Fruit fly (Drosophila melanogaster) Kc167 (cell line): ENCODE results near the gene CG15894.

Experiments used
- Myc ChIP-seq: fragments of >200 bp; optimal IDR thresholded peaks from 2 replicates; lab custom pipeline; 2017; ENCODE audit warnings: missing external identifiers
- Sin3A ChIP-seq: fragments of >200 bp; optimal IDR thresholded peaks from 2 replicates; lab custom pipeline; 2018; ENCODE audit warnings: missing external identifiers
- h ChIP-seq: fragments of >200 bp; optimal IDR thresholded peaks from 3 replicates; lab custom pipeline; 2018; ENCODE audit warnings: missing external identifiers
- insv ChIP-seq: fragments of >200 bp; optimal IDR thresholded peaks from 3 replicates; lab custom pipeline; 2018; ENCODE audit warnings: missing external identifiers
- psq ChIP-seq: fragments of >200 bp; optimal IDR thresholded peaks from 2 replicates; lab custom pipeline; 2017; ENCODE audit warnings: missing external identifiers
- ttk ChIP-seq: sonication (Bioruptor generic); optimal IDR thresholded peaks from 2 replicates; lab custom pipeline; 2017; ENCODE audit warnings: missing external identifiers

CG15894 gene

DNA sequence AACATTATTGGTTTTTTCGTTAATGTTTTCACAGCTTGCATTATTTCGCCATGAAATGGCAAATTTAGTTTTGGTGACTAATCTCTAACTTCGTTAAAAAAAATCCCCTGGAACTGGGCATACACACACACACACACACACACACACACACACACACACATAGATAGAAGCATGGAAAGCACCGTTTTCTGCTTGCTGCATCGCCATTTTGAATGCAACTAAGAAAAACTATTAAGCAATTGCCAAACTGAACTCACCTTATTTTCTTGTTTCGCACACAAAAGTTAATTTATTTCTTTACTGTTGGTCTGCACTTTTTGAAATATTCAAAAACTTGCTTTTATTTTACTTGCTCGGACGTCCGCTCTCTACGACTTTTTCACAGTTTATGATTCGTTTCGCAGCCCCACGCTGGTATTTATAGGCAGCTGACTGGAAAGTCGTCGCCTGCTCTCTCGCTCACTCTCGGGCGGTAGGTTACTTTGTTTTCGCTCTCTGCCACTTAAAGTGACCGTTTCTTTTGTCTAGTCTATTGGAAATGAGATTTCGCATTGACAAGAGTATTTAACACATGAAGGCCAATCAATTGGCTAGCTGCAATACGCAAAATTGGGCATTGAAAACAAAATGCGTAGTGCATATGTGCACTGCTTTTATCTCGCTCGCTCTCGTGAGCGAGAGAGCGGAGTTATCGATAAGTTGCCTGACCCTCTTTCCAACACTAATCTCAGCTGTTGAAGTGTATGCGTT, 30.0 kb upstream of the CG15894 start:
- no peak for TF ChIP-seq ttk (lab: Kevin White, UChicago)
- TF ChIP-seq Myc = no peak
- no peak for TF ChIP-seq insv (lab: Kevin White, UChicago)
- no peak for TF ChIP-seq h (lab: Kevin White, UChicago)
- TF ChIP-seq Sin3A (lab: Kevin White, UChicago) = no peak
- TF ChIP-seq psq = no peak

DNA sequence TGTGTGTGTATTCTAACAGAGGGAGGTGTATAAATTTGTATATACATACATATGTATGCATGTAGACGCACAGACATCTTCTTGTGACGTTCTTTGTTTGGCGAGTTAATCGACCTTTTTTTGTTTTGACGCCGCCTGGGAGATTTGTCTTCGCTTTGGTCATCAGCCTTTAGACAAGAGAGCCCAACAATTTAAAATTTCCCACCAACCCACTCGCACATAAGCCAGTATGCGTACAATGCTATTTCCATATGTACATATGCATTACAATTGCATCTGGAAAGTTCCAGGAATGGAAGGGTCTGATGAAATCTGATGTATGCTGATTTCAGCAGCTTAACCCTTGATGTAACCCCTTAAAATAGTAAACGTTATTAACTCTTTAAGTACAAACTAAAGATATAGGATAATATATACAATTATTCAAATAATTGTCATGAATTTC, 29.4 kb upstream of the CG15894 start, which contains the start of gene Ubi-p5E:
Gene Ubi-p5E (minus strand): TSS at position 19 of the 445 bp plus-strand sequence.
- TF ChIP-seq ttk (lab: Kevin White, UChicago) (no peak), Sin3A (lab: Kevin White, UChicago) (no peak), psq (no peak), h (lab: Kevin White, UChicago) (no peak), Myc (no peak), insv (lab: Kevin White, UChicago) (no peak)

DNA sequence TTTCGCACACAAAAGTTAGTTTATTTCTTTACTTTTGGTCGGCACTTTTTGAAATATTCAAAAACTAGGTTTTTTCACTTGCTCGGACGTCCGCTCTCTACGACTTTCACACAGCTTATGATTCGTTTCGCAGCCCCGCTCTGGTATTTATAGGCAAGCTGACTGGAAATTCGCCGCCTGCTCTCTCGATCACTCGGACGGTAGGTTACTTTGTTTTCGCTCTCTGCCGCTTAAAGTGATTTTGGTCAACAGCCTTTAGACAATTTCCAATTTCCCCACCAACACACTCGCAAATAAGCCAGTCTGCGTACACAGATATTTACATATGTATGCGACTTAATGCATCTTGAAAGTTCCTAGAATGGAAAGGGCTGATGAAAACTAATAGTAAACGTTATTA, 25.5 kb upstream of the CG15894 start, which contains the start of gene CG11700:
Gene CG11700 (minus strand): TSS at position 106 of the 400 bp plus-strand sequence.
- TF ChIP-seq insv (lab: Kevin White, UChicago) = no peak
- no peak for TF ChIP-seq psq
- no peak for TF ChIP-seq Myc
- TF ChIP-seq Sin3A (lab: Kevin White, UChicago) = no peak

DNA sequence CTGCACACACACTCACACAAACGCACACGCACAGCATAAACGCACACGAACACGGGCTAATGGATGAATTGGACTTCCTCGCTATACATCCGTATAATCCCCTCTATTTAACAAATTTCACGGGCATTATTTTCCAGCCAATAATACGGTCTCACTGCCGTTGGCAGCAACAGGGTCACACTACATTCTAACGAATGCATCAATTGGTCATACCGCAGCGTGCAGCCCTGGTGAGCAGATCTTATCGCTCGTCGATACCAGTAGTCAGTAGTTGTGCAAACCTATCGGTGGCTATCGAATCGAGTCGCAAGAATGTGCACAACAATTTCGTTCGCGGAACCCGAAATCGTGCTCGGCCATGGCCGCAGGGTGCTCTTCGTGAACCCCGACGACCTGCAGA, 21.2 kb upstream of the CG15894 start, which contains the start of the genes Top3beta and wuho:
Gene Top3beta (minus strand): TSS at position 149 of the 400 bp plus-strand sequence.
Gene wuho (plus strand): TSS at position 259 of the 400 bp plus-strand sequence.
- TF ChIP-seq insv (lab: Kevin White, UChicago) (no peak), Sin3A (lab: Kevin White, UChicago) (no peak), ttk (lab: Kevin White, UChicago) (no peak), Myc (no peak), psq (no peak), h (lab: Kevin White, UChicago) (no peak)

DNA sequence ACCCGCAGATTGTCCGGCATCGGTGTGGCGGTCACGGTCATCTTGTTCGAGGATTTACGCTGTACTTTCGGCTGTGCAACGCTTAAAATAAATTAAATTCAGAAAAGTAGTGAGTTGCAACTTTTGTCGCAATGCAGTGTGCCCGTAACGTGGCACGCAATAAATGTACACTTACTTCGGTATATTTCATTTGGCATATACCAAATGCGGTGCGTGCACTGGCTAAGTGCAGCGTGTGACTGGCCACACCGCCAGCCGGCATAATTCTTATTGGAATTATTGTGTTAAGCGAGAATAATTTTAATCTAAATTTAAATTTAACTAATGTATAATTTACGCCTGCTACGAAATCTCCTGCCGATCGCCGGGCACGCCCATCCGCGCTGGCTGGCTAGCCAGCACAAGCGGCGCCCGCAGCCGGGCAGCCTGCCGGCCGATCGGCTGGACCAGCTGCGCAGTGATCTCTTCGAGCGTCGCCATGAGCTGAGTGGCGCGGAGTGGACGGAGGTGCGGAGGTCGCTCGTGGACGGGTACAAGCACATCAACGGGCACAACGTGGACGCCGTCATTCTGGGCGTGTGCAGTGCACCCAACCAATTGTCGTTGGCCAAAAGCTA, 17.8 kb upstream of the CG15894 start, which contains the start of the genes Rpt4 and mldr:
Gene Rpt4 (minus strand): TSS at position 163 of the 617 bp plus-strand sequence.
Gene mldr (plus strand): TSS at position 221 of the 617 bp plus-strand sequence.
- no peak for TF ChIP-seq ttk (lab: Kevin White, UChicago)
- peak; percentile 98 for TF ChIP-seq insv (lab: Kevin White, UChicago)

DNA sequence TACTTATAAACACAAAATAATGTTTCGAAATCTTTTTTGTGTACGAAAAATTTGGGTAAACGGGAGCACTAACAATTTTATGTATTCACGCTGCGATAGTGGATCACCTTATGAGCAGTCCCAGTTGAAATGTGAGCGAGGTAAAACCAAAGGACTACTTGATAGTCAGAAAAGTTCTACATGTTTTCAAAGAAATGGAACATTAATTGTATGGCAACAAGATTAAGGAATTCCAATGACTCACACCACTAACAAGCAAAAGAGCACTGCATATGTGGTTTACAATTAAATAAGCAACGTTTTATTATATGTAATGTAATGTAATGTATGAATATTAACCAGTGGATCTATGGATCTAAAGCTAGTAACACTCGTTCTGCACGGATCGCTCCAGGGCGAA, 14.8 kb upstream of the CG15894 start, which contains the start of gene CG15892:
Gene CG15892 (minus strand): TSS at position 101 of the 400 bp plus-strand sequence.
- TF ChIP-seq insv (lab: Kevin White, UChicago) (no peak), Sin3A (lab: Kevin White, UChicago) (no peak), ttk (lab: Kevin White, UChicago) (no peak), h (lab: Kevin White, UChicago) (no peak), psq (no peak), Myc (no peak)

DNA sequence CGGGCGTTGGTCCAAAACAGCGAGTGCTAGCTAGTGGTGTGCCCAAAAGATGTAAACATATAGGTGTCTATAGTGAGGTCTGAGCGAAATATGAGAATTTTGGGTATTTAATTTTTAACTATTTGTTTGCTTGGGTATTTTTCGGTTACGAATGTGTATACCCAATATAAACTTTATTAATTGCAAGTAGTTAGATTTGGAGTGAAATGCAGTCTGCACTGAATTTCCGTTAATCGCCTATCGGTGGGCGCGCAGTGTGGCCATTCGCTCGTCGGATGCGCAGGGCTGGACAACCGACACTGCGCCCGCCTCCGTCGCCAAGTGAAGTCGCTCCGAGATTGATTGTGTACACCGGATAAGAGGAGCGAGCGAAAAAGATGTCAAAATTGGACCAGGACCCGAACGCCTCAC, 13.9 kb upstream of the CG15894 start, which contains the start of the genes CG15891 and CG3815:
Gene CG15891 (minus strand): TSS at position 217 of the 411 bp plus-strand sequence.
Gene CG3815 (plus strand): TSS at position 261 of the 411 bp plus-strand sequence.
- TF ChIP-seq Myc (no peak), psq (no peak), Sin3A (lab: Kevin White, UChicago) (no peak), h (lab: Kevin White, UChicago) (no peak), insv (lab: Kevin White, UChicago) (no peak), ttk (lab: Kevin White, UChicago) (no peak)

DNA sequence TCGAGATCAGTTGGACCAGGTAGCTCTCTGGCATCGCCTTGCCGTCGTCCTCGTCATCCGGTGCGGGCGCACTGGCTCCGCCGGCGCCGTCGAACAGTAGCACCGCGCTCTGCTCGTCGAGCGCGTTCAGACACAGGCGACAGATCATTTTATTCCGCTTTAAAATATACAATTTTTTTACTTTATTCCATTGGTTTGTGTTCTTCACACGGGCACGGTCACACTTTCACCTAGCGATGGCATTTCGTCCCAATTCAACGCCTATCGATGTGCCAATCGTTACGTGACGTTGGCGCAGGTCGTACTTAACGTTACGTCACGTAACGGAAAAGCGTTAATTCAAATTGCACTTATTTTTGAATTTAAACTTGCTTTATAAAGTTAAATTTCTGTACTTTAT, 8.0 kb upstream of the CG15894 start, which contains the start of gene CG12219:
Gene CG12219 (minus strand): TSS at position 234 of the 400 bp plus-strand sequence.
- TF ChIP-seq Sin3A (lab: Kevin White, UChicago) = no peak
- no peak for TF ChIP-seq insv (lab: Kevin White, UChicago)
- TF ChIP-seq h (lab: Kevin White, UChicago) = no peak
- TF ChIP-seq Myc = no peak
- TF ChIP-seq ttk (lab: Kevin White, UChicago) = no peak
- TF ChIP-seq psq = no peak

DNA sequence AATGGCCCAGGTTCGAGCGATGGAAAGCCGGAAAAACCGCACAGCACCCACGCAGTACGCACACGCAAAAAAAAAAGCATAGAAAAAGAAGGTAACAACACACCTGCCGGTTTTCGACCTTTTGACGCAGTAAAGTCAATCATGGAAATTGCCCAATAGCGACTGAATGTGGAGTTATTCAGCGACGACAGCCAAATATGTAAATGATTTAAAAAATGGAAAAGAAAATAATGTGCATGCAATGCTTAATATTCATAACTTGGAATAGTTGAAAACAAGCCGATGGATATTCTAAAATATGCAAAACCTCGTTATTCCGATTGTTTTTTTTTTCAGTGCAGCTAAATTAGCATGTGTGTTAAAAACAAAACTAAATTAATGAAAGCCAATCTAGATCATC, 5.8 kb upstream of the CG15894 start:
- TF ChIP-seq psq (no peak), Myc (no peak), insv (lab: Kevin White, UChicago) (no peak), Sin3A (lab: Kevin White, UChicago) (no peak)

DNA sequence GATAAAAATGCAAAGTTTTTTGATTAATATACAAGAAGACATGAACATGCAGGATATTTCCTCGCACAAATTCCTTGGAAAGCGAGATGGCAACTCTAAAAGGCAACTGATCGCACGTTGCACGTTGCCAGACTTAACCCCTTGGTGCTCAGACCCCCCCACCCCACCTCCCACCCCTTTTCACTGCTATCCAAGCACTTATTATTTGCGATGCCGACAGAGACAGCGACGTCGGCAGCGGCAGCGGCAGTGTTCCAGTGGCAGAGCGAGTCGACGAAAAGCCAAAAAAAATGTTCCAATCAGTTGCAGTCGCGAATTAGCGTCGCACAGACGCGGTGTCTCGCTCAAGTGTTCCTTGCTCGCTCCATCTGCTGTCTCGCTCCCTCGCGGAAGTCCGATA, 5.3 kb upstream of the CG15894 start, which contains the start of gene CG3823:
Gene CG3823 (plus strand): TSS at position 301 of the 400 bp plus-strand sequence.
- no peak for TF ChIP-seq insv (lab: Kevin White, UChicago)
- TF ChIP-seq psq = no peak
- TF ChIP-seq ttk (lab: Kevin White, UChicago) = no peak
- TF ChIP-seq h (lab: Kevin White, UChicago) = no peak
- no peak for TF ChIP-seq Sin3A (lab: Kevin White, UChicago)
- no peak for TF ChIP-seq Myc

DNA sequence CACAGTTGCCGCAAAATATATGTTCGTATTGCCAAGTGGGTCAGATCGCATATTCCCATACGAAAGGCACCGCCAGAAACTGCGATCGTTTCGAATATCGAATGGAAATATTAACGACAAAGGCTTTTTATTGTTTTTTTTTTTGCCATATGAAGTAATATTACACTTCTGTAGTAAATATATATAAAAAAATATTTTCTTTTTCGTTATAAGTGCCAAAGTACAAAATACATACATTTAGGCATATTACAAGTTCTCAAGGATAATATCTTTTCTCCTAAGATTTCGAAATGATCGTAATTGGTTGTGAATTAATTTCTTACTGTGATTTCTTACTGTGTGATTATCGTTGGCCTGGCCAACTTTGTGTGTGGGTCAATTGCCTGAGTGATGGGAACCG, 4.8 kb upstream of the CG15894 start:
- TF ChIP-seq insv (lab: Kevin White, UChicago) = no peak
- no peak for TF ChIP-seq h (lab: Kevin White, UChicago)
- no peak for TF ChIP-seq psq
- no peak for TF ChIP-seq Myc
- no peak for TF ChIP-seq Sin3A (lab: Kevin White, UChicago)
- no peak for TF ChIP-seq ttk (lab: Kevin White, UChicago)

DNA sequence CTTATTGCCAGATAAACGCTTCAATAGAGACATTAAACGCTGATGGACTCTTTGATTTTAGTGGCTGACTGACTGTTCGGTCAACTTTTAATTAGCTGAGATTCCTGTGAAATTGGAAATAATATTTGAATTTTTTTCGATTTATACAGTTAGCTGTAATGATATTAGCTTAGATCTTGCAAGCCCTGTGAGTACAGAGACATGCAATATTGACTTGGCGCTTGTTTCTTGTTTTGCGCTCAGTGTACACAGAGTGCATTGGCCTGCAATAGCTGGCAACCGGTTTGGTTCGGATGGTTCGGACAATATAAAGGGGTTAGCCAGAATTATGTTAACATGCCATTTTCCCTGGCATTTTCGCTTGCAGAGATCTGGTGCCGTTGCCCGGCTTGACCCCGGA, 3.7 kb upstream of the CG15894 start:
- no peak for TF ChIP-seq insv (lab: Kevin White, UChicago)
- no peak for TF ChIP-seq psq
- TF ChIP-seq ttk (lab: Kevin White, UChicago) = no peak
- no peak for TF ChIP-seq Myc
- no peak for TF ChIP-seq h (lab: Kevin White, UChicago)
- TF ChIP-seq Sin3A (lab: Kevin White, UChicago) = no peak
